Worm (Caenorhabditis elegans) whole organism, L1 larva: Measurements from ENCODE around the gene C35D6.13.

Experiments
- C04F5.9 ChIP-seq: sonication (generic microtip); optimal IDR thresholded peaks from 2 replicates; lab custom pipeline; 2016; ENCODE audit warnings: missing genetic modification characterization, missing compliant biosample characterization
- F16B12.6 ChIP-seq: fragments of 150-350 bp; optimal IDR thresholded peaks from 2 replicates; lab custom pipeline; 2014; ENCODE audit warnings: missing biosample characterization, missing genetic modification characterization
- alr-1 ChIP-seq: fragments of 200-800 bp; sonication (Bioruptor generic); optimal IDR thresholded peaks from 2 replicates; lab custom pipeline; 2018; ENCODE audit warnings: borderline replicate concordance, mild to moderate bottlenecking, missing genetic modification characterization, missing compliant biosample characterization
- aly-2 ChIP-seq: fragments of 150-350 bp; optimal IDR thresholded peaks from 2 replicates; lab custom pipeline; 2014; ENCODE audit warnings: missing biosample characterization, missing genetic modification characterization
- ama-1 ChIP-seq: fragments of 150-350 bp; optimal IDR thresholded peaks from 2 replicates; lab custom pipeline; 2014
- blmp-1 ChIP-seq: fragments of 150-350 bp; optimal IDR thresholded peaks from 2 replicates; lab custom pipeline; 2014; ENCODE audit warnings: missing biosample characterization, missing genetic modification characterization
- ceh-63 ChIP-seq: fragments of 200-800 bp; sonication (Bioruptor generic); optimal IDR thresholded peaks from 2 replicates; lab custom pipeline; 2018; ENCODE audit warnings: mild to moderate bottlenecking, missing genetic modification characterization, missing compliant biosample characterization
- ceh-88 ChIP-seq: fragments of 200-800 bp; sonication (Bioruptor generic); IDR thresholded peaks from 2 replicates; pipeline ENCODE4 v1.3.6; 2022; ENCODE audit warnings: missing genetic modification characterization, missing compliant biosample characterization
- dsc-1 ChIP-seq: sonication (generic microtip); optimal IDR thresholded peaks from 2 replicates; lab custom pipeline; 2016; ENCODE audit warnings: mild to moderate bottlenecking, missing genetic modification characterization, missing compliant biosample characterization
- efl-1 ChIP-seq, 4 experiments: fragments of 150-350 bp; optimal IDR thresholded peaks in 3 of 4; peaks in 1 of 4; 1 replicate in 1 of 4; 2 replicates in 3 of 4; lab custom pipeline; 2014; ENCODE audit warnings: missing biosample characterization in 2 of 4, missing genetic modification characterization in 2 of 4, missing genetic modification reagents in 2 of 4
- elt-2 ChIP-seq: sonication (generic microtip); optimal IDR thresholded peaks from 2 replicates; lab custom pipeline; 2016; ENCODE audit warnings: missing genetic modification characterization, mild to moderate bottlenecking, inconsistent platforms, missing compliant biosample characterization, missing genetic modification reagents
- ets-5 ChIP-seq: fragments of 200-800 bp; sonication (Bioruptor generic); IDR thresholded peaks from 2 replicates; pipeline ENCODE4 v1.3.6; 2022; ENCODE audit warnings: missing genetic modification characterization, missing compliant biosample characterization
- fkh-10 ChIP-seq: sonication (generic microtip); optimal IDR thresholded peaks from 2 replicates; lab custom pipeline; 2017; ENCODE audit warnings: missing biosample characterization, missing genetic modification reagents, missing genetic modification characterization
- fkh-4 ChIP-seq: sonication (generic microtip); optimal IDR thresholded peaks from 2 replicates; lab custom pipeline; 2016; ENCODE audit warnings: missing compliant biosample characterization, missing genetic modification characterization, borderline replicate concordance
- fkh-8 ChIP-seq: sonication (generic microtip); optimal IDR thresholded peaks from 2 replicates; lab custom pipeline; 2016; ENCODE audit warnings: mild to moderate bottlenecking, missing genetic modification characterization, missing compliant biosample characterization
- hlh-4 ChIP-seq: sonication (generic microtip); optimal IDR thresholded peaks from 2 replicates; lab custom pipeline; 2016; ENCODE audit warnings: mild to moderate bottlenecking, missing genetic modification characterization, missing compliant biosample characterization
- irx-1 ChIP-seq: sonication (generic microtip); optimal IDR thresholded peaks from 2 replicates; lab custom pipeline; 2016; ENCODE audit warnings: missing genetic modification characterization, missing compliant biosample characterization
- isw-1 ChIP-seq: fragments of 200-800 bp; sonication (Bioruptor generic); IDR thresholded peaks from 2 replicates; pipeline ENCODE4 v1.3.6; 2022; ENCODE audit warnings: missing genetic modification characterization, missing compliant biosample characterization
- lin-15B ChIP-seq: fragments of 150-350 bp; sonication (generic microtip); optimal IDR thresholded peaks from 3 replicates; lab custom pipeline; 2014; ENCODE audit warnings: missing biosample characterization, missing genetic modification characterization
- mdl-1 ChIP-seq, 2 experiments: fragments of 150-350 bp; optimal IDR thresholded peaks; 2 replicates each; lab custom pipeline; 2014 to 2017; ENCODE audit warnings: missing biosample characterization in 2 of 2, missing genetic modification characterization in 2 of 2, inconsistent platforms in 1 of 2
- mep-1 ChIP-seq: fragments of 150-350 bp; optimal IDR thresholded peaks from 2 replicates; lab custom pipeline; 2014; ENCODE audit warnings: missing biosample characterization, missing genetic modification characterization
- nhr-12 ChIP-seq: sonication (generic microtip); optimal IDR thresholded peaks from 2 replicates; lab custom pipeline; 2017; ENCODE audit warnings: missing biosample characterization, missing genetic modification characterization
- nhr-28 ChIP-seq: fragments of 150-350 bp; optimal IDR thresholded peaks from 2 replicates; lab custom pipeline; 2014; ENCODE audit warnings: missing biosample characterization, missing genetic modification characterization
- nhr-77 ChIP-seq: fragments of 150-350 bp; optimal IDR thresholded peaks from 2 replicates; lab custom pipeline; 2014; ENCODE audit warnings: missing biosample characterization, missing genetic modification characterization
- nhr-85 ChIP-seq: sonication (generic microtip); peaks from one replicate; lab custom pipeline; 2016; ENCODE audit warnings: missing genetic modification characterization, inconsistent platforms, missing compliant biosample characterization
- nhr-90 ChIP-seq: sonication (generic microtip); optimal IDR thresholded peaks from 2 replicates; lab custom pipeline; 2016; ENCODE audit warnings: mild to moderate bottlenecking, missing genetic modification characterization, missing compliant biosample characterization; ENCODE audit not compliant: poor library complexity
- pag-3 ChIP-seq: sonication (generic microtip); optimal IDR thresholded peaks from 2 replicates; lab custom pipeline; 2017; ENCODE audit warnings: missing genetic modification characterization, mild to moderate bottlenecking, missing compliant biosample characterization, antibody characterized with exemption, borderline replicate concordance; ENCODE audit not compliant: insufficient read depth
- rnt-1 ChIP-seq: sonication (generic microtip); optimal IDR thresholded peaks from 2 replicates; lab custom pipeline; 2016; ENCODE audit warnings: mild to moderate bottlenecking, missing genetic modification characterization, moderate library complexity, missing compliant biosample characterization
- sox-4 ChIP-seq: sonication (generic microtip); optimal IDR thresholded peaks from 2 replicates; lab custom pipeline; 2016; ENCODE audit warnings: missing genetic modification characterization, missing compliant biosample characterization
- sptf-1 ChIP-seq: fragments of 150-350 bp; optimal IDR thresholded peaks from 2 replicates; lab custom pipeline; 2014; ENCODE audit warnings: missing biosample characterization, missing genetic modification characterization
- tbx-2 ChIP-seq: sonication (generic microtip); optimal IDR thresholded peaks from 2 replicates; lab custom pipeline; 2016; ENCODE audit warnings: missing genetic modification characterization, missing compliant biosample characterization
- unc-30 ChIP-seq: sonication (generic microtip); optimal IDR thresholded peaks from 2 replicates; lab custom pipeline; 2017; ENCODE audit warnings: missing biosample characterization, missing genetic modification characterization
- unc-98 ChIP-seq: fragments of 200-800 bp; sonication (Bioruptor generic); IDR thresholded peaks from 2 replicates; pipeline ENCODE4 v1.3.6; 2022; ENCODE audit warnings: missing genetic modification characterization, missing compliant biosample characterization
- vab-15 ChIP-seq: sonication (generic microtip); optimal IDR thresholded peaks from 2 replicates; lab custom pipeline; 2017; ENCODE audit warnings: missing genotype, mild to moderate bottlenecking, missing genetic modification characterization, missing compliant biosample characterization
- xbp-1 ChIP-seq: sonication (generic microtip); optimal IDR thresholded peaks from 2 replicates; lab custom pipeline; 2016; ENCODE audit warnings: missing genetic modification characterization, missing compliant biosample characterization
- zag-1 ChIP-seq: fragments of 150-350 bp; optimal IDR thresholded peaks from 2 replicates; lab custom pipeline; 2014; ENCODE audit warnings: missing biosample characterization, missing genetic modification characterization
- zip-4 ChIP-seq: fragments of 200-800 bp; sonication (Bioruptor generic); optimal IDR thresholded peaks from 2 replicates; lab custom pipeline; 2018; ENCODE audit warnings: mild to moderate bottlenecking, missing genetic modification characterization, moderate library complexity, missing compliant biosample characterization
- ztf-11 ChIP-seq, 2 experiments: sonication (generic microtip); optimal IDR thresholded peaks; 2 replicates each; lab custom pipeline; 2016 to 2017; ENCODE audit warnings: missing genetic modification characterization in 2 of 2, missing biosample characterization in 1 of 2, missing compliant biosample characterization in 1 of 2

The C35D6.13 gene

DNA sequence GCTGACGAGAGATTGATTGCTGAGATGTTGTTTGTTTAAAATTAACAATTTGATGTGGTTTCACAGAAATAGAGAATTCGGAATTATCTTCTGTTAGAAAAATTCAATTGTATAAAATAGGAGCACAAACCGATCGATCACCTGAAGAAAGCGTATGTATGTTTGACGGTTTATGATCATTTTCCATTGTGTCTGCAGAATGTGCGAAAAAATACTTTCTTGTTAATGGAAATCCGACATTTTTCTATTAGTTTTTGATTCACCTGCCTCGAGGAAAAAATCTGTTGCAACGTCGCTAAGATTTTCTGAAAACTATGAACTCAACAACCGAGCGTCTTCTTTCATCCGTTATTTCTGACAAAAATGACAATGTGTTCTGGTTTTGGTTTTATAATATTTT lies at the start of gene C35D6.13:
C35D6.13 (plus strand) TSS at position 301 of the 400 bp plus-strand sequence.
- TF ChIP-seq nhr-85 (peak; percentile 1), vab-15 (tag; lab: Kevin White, UChicago) (no peak)

DNA sequence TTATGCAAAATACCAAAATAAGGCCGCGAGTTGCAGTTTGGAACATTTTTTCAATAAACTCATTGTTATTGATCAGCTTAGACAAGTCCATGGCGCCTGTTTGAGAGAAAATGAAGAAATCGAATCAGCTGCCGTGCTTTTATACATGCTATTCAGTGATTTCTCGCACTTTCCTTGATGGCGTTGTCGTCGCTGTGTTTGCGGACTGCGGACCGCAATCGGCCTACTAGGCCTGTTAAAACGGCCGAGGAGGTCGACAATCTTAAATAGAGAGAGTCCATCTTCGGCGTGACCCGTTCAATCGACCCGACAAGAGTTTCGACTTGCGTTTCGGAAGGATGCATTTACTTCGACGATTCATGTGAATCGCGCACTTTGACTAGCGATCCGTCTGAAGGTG lies 46.1 kb upstream of the C35D6.13 start, which contains the start of gene srz-75:
srz-75 (minus strand) TSS at position 101 of the 400 bp plus-strand sequence.
- TF ChIP-seq fkh-4 (tag; lab: Kevin White, UChicago): no peak
- TF ChIP-seq nhr-12: no peak

DNA sequence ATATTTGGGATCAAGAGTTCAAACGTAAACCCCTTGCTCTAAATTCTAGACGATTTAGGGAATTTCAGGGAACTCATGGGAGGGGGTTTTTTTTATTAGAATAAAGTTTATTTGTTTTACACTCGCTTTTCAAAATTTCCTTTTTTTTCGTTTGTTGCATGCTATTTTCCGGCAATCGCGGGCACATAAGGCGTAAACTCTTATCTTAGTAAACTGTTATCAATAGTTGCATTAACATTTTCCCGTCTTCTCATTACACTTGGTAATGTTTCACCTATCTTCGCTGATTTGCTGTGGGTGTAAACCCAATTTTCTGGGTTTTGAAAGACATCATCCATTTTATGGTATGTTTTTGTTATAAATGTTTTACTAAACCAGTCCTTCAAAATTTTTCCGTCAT lies 42.9 kb upstream of the C35D6.13 start:
- no peak for TF ChIP-seq mdl-1 (tag; optimal IDR thresholded peaks at IDR 0.05; lab: Kevin White, UChicago)
- no peak for TF ChIP-seq aly-2
- TF ChIP-seq fkh-4 (tag; lab: Kevin White, UChicago): no peak
- TF ChIP-seq unc-98 (GFP tag; lab: Robert Waterston, UW): no peak
- TF ChIP-seq unc-30 (tag; lab: Kevin White, UChicago): no peak
- TF ChIP-seq elt-2 (tag; lab: Kevin White, UChicago): peak; percentile 34
- TF ChIP-seq nhr-28 (tag; lab: Kevin White, UChicago): no peak
- TF ChIP-seq xbp-1 (tag; lab: Kevin White, UChicago): no peak
- TF ChIP-seq fkh-10 (GFP tag; lab: Kevin White, UChicago): no peak
- no peak for TF ChIP-seq efl-1 (optimal IDR thresholded peaks at IDR 0.05; lab: Kevin White, UChicago)
- peak in 1 of 2 experiments; percentile 18 for TF ChIP-seq efl-1 (GFP tag; optimal IDR thresholded peaks at IDR 0.05 in 1 of 2; lab: Kevin White, UChicago)
- TF ChIP-seq C04F5.9 (tag; lab: Kevin White, UChicago): no peak
- TF ChIP-seq nhr-90 (tag; lab: Kevin White, UChicago): no peak
- TF ChIP-seq sox-4: no peak
- TF ChIP-seq ceh-88 (GFP tag; lab: Robert Waterston, UW): no peak
- TF ChIP-seq zag-1 (tag; lab: Kevin White, UChicago): no peak
- no peak for TF ChIP-seq nhr-12
- no peak for TF ChIP-seq mep-1 (tag; lab: Kevin White, UChicago)
- TF ChIP-seq irx-1: no peak

DNA sequence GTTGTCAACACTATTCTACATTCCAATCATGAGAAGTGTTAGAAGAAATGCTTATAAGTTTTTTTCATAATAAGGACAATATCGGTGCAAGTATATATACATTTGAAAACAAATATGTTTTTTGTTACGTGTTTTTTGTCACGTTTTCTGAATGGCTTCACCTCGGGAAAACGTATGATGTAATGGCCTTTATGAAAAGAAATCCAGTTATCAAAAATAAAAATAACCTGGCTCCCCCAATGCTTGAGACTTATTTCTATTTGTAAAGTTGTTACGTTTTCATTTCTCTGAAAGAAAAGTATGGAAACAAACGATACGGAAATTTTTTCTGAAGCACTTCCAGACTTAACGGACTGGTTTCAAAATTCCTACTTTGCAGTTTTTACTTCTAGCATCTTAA lies 38.0 kb upstream of the C35D6.13 start, which contains the start of gene srz-72:
srz-72 (plus strand) TSS at position 301 of the 400 bp plus-strand sequence.
- TF ChIP-seq F16B12.6 (tag; lab: Kevin White, UChicago) (no peak), nhr-85 (no peak), ztf-11 (tag; optimal IDR thresholded peaks at IDR 0.05; lab: Kevin White, UChicago) (no peak), dsc-1 (tag; lab: Kevin White, UChicago) (no peak), ceh-63 (GFP tag; lab: Kevin White, UChicago) (no peak), efl-1 (optimal IDR thresholded peaks at IDR 0.05; lab: Kevin White, UChicago) (no peak), efl-1 (GFP tag; optimal IDR thresholded peaks at IDR 0.05 in 1 of 2; lab: Kevin White, UChicago) (no peak), tbx-2 (tag; lab: Kevin White, UChicago) (no peak)

DNA sequence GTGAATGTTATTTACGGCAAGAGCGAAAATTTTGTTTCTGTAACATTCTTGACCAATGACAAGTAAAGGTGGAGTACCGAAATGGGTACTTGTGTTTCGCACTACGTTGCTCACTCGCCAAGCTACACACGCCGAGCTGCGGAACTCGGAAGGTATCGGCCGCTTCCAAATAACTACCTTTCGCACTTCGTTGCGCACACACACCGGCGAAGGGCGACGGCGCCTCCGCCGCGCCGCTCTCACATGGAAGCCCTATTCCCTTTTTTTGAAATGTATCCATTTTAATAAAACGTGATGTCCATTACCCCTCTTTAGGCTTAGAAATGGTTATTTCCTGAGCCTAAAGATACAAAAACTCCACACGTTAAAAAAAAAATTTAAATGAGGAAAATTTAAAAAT lies 29.9 kb upstream of the C35D6.13 start:
- no peak for TF ChIP-seq ama-1 (lab: Kevin White, UChicago)
- no peak for TF ChIP-seq blmp-1
- no peak for TF ChIP-seq isw-1 (GFP tag; lab: Robert Waterston, UW)
- TF ChIP-seq nhr-85: no peak
- no peak for TF ChIP-seq nhr-77 (tag; lab: Kevin White, UChicago)
- TF ChIP-seq mep-1 (tag; lab: Kevin White, UChicago): no peak
- TF ChIP-seq pag-3: no peak
- TF ChIP-seq ets-5 (GFP tag; lab: Robert Waterston, UW): no peak
- no peak for TF ChIP-seq hlh-4 (tag; lab: Kevin White, UChicago)
- TF ChIP-seq nhr-90 (tag; lab: Kevin White, UChicago): no peak
- no peak for TF ChIP-seq rnt-1
- no peak for TF ChIP-seq lin-15B (tag; lab: Kevin White, UChicago)
- no peak for TF ChIP-seq mdl-1 (tag; optimal IDR thresholded peaks at IDR 0.05; lab: Kevin White, UChicago)
- no peak for TF ChIP-seq sox-4
- no peak for TF ChIP-seq zag-1 (tag; lab: Kevin White, UChicago)
- TF ChIP-seq xbp-1 (tag; lab: Kevin White, UChicago): no peak
- TF ChIP-seq zip-4 (GFP tag; lab: Kevin White, UChicago): no peak
- TF ChIP-seq alr-1 (tag; lab: Kevin White, UChicago): no peak
- TF ChIP-seq sptf-1 (tag; lab: Kevin White, UChicago): no peak
- no peak for TF ChIP-seq fkh-8 (tag; lab: Kevin White, UChicago)
